Fruit fly (Drosophila melanogaster) ovary, adult (tissue): ENCODE measurements around the gene CG5274.

ENCODE experiments used
- CG17801 ChIP-seq: fragments of 200-800 bp; optimal IDR thresholded peaks from 2 replicates; lab custom pipeline; 2019; ENCODE audit warnings: missing biosample characterization, mild to moderate bottlenecking, missing genetic modification characterization, moderate library complexity; ENCODE audit not compliant: partially characterized antibody

Gene CG5274

dm6 chr3L:20427449-20427848 lies at the start of gene CG5274:
TSS of gene CG5274 (minus strand) at chr3L:20427666.
- TF ChIP-seq CG17801: no peak

- TF ChIP-seq CG17801: peak; percentile 87
Observed at dm6 chr3L:20474789-20475208, 47.3 kb upstream of the CG5274 start.

DNA sequence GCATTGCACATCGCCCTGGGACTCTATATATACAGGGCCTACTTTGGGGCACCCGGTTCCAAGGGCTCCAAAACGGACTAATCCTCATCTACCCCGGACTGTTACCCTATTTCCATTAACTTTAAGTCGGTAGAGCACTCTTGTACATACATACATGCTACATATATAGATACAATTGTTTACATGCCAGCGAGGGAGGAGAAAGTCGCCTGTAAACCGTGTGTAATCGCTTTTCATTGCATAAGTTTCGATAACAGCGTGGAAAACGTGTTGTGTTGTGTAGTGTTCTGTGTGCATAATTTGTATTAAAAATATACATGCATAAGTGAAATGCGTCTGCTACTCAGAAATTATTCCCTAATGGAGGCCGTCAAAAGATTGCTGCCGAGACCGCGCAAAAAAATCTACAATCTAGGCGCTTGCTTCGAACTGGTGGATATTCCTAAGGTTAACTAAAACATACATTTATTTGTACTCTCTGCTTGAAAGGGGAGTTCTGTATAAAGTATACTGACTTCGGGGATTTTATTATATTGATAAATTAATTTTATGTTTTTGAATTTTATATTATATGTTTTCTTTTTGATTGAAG lies 46.8 kb upstream of the CG5274 start, which contains the start of gene isoQC:
Gene isoQC (plus strand): TSS at position 270 of the 592 bp plus-strand sequence.
- no peak for TF ChIP-seq CG17801

dm6 chr3L:20473021-20473799 lies 45.7 kb upstream of the CG5274 start, which contains the start of the genes CG32428 and CG5969:
TSS of gene CG32428 (minus strand) at chr3L:20473723.
TSS of gene CG5969 (plus strand) at chr3L:20473783.
- peak; percentile 24 for TF ChIP-seq CG17801

DNA sequence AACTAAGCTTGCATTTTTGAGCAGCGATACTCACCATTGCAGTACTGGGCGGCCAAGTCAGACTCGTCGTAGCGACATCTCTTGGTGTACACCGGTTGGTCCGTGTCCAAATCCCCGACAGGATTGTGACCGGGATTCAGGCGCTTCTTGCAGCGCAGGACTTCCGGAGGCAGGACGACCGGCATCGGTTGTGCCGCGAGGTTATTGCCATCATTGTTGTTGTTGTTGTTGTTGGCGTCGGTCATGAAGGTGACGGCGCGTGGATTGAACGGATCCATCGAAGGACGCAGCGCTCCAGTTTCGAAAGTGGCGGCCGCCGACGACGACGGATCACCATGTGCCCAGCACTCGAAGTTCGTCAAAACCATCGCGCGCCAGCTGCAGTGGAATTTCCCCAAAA lies 45.1 kb upstream of the CG5274 start:
- no peak for TF ChIP-seq CG17801

DNA sequence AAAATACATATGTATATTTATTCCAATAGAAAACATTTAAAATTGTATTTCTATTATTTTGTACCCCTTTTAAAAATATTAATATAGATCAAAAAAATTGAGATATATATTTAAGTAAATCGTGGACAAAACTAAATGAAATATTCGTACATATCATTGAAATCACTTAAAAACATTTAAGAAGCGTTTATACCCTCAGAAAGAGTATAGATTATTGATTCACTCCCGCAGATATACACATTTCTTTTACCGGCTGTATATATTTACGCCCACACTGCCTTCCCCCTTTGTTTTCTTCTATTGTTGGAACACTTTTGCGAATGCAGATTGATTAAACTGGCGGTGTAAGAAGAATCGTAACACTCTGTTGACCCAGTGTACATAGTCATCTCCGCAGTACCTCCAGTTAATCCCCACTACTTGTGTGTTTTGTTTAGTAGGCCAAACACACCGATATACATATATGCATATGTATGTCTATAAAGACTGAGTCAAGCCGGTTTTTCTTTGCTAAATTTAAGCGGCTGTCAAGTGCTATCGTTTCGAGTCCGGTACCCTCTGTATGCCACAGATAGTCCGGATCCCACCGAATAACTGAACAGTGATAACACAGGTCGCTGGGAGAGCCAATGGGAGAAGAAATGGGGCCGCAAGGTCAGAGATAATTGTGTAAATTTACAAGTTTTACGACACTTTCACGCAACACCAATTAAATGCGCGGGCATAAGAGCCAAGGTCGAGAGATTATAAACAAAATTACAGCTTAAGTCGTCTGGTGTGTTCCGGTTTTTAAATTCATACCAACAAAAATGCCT lies 44.2 kb upstream of the CG5274 start:
- TF ChIP-seq CG17801: no peak

DNA sequence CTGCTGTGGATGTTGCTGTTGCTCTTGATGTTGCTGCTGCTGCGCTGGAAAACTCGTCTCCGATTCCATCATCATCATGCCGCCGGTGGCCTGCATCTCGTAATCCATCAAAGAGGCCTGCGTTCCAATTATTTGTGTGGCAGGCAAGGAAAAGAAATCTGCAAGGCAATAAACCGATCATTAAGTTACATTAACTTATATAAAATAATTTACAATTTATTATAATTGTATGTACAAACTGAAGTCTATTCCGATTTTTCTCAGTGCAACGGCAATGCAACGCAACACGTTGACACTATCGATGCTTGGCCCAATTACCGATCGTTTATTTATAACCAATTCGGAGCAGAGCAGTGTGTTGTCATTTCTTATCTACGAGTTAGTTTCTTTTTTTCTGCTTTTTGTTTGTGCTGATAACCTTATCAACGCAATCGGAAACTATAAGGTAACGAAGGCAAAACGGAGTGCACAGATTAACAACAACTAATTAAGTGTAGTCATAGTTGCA lies 43.6 kb upstream of the CG5274 start:
- TF ChIP-seq CG17801: peak; percentile 2

dm6 chr3L:20467433-20467832 lies 40.0 kb upstream of the CG5274 start:
- TF ChIP-seq CG17801: no peak

DNA sequence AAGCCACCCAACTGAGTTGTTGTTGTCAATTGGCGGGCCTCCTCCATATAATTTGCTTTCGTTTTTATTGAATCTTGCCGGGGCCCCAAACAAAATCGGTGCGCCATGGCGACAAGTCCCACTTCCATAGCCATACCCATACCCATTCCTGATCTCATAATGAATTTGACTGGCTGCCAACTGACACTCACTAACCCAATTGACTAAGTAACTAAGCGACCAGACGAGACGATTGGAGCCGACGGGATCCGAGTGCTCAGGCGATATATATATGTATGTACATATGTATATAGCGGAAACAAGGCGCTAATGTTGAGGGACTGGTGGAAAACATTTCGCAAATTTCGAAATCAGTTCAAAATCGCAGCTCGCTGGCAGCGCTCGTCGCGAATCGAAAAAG lies 39.1 kb upstream of the CG5274 start, which contains the start of gene Tdh:
Gene Tdh (plus strand): TSS at position 346 of the 400 bp plus-strand sequence.
- TF ChIP-seq CG17801: no peak

- TF ChIP-seq CG17801: no peak
Observed at dm6 chr3L:20465941-20466340, 38.5 kb upstream of the CG5274 start, which contains the start of gene CG42764. TSS of gene CG42764 (minus strand) at chr3L:20466041.

DNA sequence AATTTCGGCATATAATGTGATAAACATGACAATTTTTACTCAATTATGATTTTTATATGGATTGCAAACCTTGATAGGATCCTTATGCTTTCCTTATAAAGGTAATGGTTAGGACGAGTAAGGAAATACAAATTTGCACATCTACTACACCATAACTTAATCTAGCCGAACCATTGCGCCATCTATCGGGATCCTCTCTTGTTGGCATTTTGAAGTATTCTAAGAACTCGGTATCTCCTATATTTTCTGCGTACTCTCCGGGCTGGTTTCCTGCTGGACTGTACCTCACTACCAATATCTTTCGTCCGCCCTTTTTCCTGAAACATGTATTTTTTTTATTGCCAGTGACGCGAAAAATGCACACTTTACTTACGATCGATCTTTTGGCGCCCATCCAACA lies 37.2 kb upstream of the CG5274 start, which contains the start of gene atk:
Gene atk (minus strand): TSS at position 186 of the 400 bp plus-strand sequence.
- no peak for TF ChIP-seq CG17801

DNA sequence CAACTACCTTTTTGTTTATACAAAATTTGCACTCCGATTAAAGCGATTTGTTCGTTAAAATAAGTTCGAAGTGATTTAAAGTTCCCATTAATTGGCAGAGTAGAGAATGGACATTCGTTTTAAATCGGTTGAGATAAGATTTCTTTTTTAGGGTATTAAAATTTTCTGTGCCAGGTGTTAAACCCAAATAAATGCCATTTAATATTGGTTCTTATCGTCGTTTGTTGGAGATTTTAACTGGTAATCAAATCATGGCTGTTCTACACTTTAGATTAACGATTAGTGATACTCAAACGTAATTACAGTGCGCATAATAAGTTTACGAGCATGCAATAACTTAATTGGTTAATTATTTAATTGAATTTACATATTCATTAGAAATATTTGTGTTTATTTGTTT lies 34.9 kb upstream of the CG5274 start:
- no peak for TF ChIP-seq CG17801

dm6 chr3L:20460383-20460782 lies 32.9 kb upstream of the CG5274 start, which contains the start of gene mag:
TSS of gene mag (plus strand) at chr3L:20460683.
- no peak for TF ChIP-seq CG17801

- peak; percentile 67 for TF ChIP-seq CG17801
Observed at dm6 chr3L:20452813-20453682, 25.6 kb upstream of the CG5274 start, which contains the start of gene CG5199. TSS of gene CG5199 (minus strand) at chr3L:20452864.

dm6 chr3L:20448773-20449172 lies 21.3 kb upstream of the CG5274 start:
- no peak for TF ChIP-seq CG17801
